Worm (Caenorhabditis elegans): ENCODE measurements around the gene hlh-27.

DNA sequence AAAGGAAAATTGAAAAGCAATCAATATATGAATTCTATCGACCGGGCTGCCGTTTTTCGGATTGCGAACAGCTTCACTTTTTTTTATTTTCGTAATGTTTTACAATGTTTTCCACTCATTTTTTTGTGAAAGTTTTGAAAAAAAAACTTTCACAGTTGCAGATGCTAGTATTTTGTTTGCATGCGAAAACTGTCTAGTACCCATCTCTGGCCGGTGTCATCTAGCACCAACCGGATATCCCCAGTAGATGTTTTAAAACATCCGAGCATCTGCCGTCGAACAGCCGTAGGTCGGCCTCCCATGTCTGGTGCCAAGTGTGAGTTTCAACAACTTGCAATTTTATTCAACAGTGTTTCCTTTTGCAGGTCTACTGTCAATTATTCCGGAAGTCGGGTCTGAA, 18.6 kb downstream of the hlh-27 start, which contains the start of gene ZK177.12:
- TF ChIP-seq nhr-23 (tag; optimal IDR thresholded peaks at IDR 0.05) (no peak), ZK546.5 (tag; optimal IDR thresholded peaks at IDR 0.05) (no peak), ama-1 (optimal IDR thresholded peaks at IDR 0.05) (no peak)

All from whole organism, L2 larva.